Fruit fly (Drosophila melanogaster) whole organism, embryonic: ENCODE results near the gene CG42553.

Experiments used
- ATbp ChIP-seq: fragments of 200-800 bp; sonication (Bioruptor generic); optimal IDR thresholded peaks from 2 replicates; lab custom pipeline; 2017; ENCODE audit warnings: missing biosample characterization, mild to moderate bottlenecking, missing genetic modification characterization, missing genetic modification reagents
- CG10209 ChIP-seq: fragments of 200-800 bp; sonication (Bioruptor generic); optimal IDR thresholded peaks from 3 replicates; lab custom pipeline; 2017; ENCODE audit warnings: missing biosample characterization, mild to moderate bottlenecking, missing genetic modification characterization, missing genetic modification reagents
- CG11085 ChIP-seq: fragments of 200-800 bp; sonication (Bioruptor generic); IDR thresholded peaks from 2 replicates; pipeline ENCODE4 v1.3.6; 2022; ENCODE audit warnings: missing biosample characterization, missing genetic modification characterization
- CG11398 ChIP-seq: fragments of 200-800 bp; sonication (Bioruptor generic); optimal IDR thresholded peaks from 2 replicates; lab custom pipeline; 2016; ENCODE audit warnings: missing biosample characterization, missing genetic modification characterization
- CG11560 ChIP-seq: fragments of 200-800 bp; sonication (Bioruptor generic); IDR thresholded peaks from 3 replicates; pipeline ENCODE4 v1.3.6; 2022; ENCODE audit warnings: missing biosample characterization, missing genetic modification characterization
- CG12659 ChIP-seq: fragments of 200-800 bp; sonication (Bioruptor generic); optimal IDR thresholded peaks from 3 replicates; lab custom pipeline; 2017; ENCODE audit warnings: mild to moderate bottlenecking, missing biosample characterization, missing genetic modification reagents, missing genetic modification characterization
- CG13296 ChIP-seq: fragments of 200-800 bp; sonication (Bioruptor generic); optimal IDR thresholded peaks from 3 replicates; lab custom pipeline; 2018; ENCODE audit warnings: missing biosample characterization, mild to moderate bottlenecking, missing genetic modification characterization
- CG17328 ChIP-seq: fragments of 200-800 bp; sonication (Bioruptor generic); IDR thresholded peaks from 2 replicates; pipeline ENCODE4 v1.3.6; 2022; ENCODE audit warnings: missing biosample characterization, missing genetic modification characterization
- CG17361 ChIP-seq: fragments of 200-800 bp; sonication (Bioruptor generic); IDR thresholded peaks from 3 replicates; pipeline ENCODE4 v1.3.6; 2022; ENCODE audit warnings: missing biosample characterization, missing genetic modification characterization
- CG4424 ChIP-seq: fragments of 200-800 bp; sonication (Bioruptor generic); optimal IDR thresholded peaks from 3 replicates; lab custom pipeline; 2016; ENCODE audit warnings: missing biosample characterization, missing genetic modification characterization
- CG5245 ChIP-seq: fragments of 200-800 bp; sonication (Bioruptor generic); optimal IDR thresholded peaks from 3 replicates; lab custom pipeline; 2016; ENCODE audit warnings: missing biosample characterization, missing genetic modification characterization
- CG6689 ChIP-seq: fragments of 200-800 bp; sonication (Bioruptor generic); IDR thresholded peaks from 2 replicates; pipeline ENCODE4 v1.3.6; 2022; ENCODE audit warnings: missing biosample characterization, missing genetic modification characterization
- CG7745 ChIP-seq: fragments of 200-800 bp; sonication (Bioruptor generic); optimal IDR thresholded peaks from 2 replicates; lab custom pipeline; 2018; ENCODE audit warnings: missing biosample characterization, mild to moderate bottlenecking, missing genetic modification characterization, moderate library complexity
- CG8359 ChIP-seq: fragments of 200-800 bp; sonication (Bioruptor generic); optimal IDR thresholded peaks from 2 replicates; lab custom pipeline; 2017; ENCODE audit warnings: missing biosample characterization, mild to moderate bottlenecking, missing genetic modification characterization, borderline replicate concordance
- CG8388 ChIP-seq: fragments of 200-800 bp; sonication (Bioruptor generic); optimal IDR thresholded peaks from 2 replicates; lab custom pipeline; 2019; ENCODE audit warnings: missing biosample characterization, mild to moderate bottlenecking, missing genetic modification characterization, moderate library complexity
- Chrac-16 ChIP-seq: fragments of 200-800 bp; sonication (Bioruptor generic); optimal IDR thresholded peaks from 3 replicates; lab custom pipeline; 2016; ENCODE audit warnings: missing biosample characterization, missing genetic modification characterization
- CkIIα-i1 ChIP-seq: fragments of 200-800 bp; sonication (Bioruptor generic); IDR thresholded peaks from 2 replicates; pipeline ENCODE4 v1.3.6; 2022; ENCODE audit warnings: missing biosample characterization, missing genetic modification characterization
- CrebB ChIP-seq: fragments of 200-800 bp; sonication (Bioruptor generic); optimal IDR thresholded peaks from 3 replicates; lab custom pipeline; 2018; ENCODE audit warnings: missing biosample characterization, mild to moderate bottlenecking, missing genetic modification characterization
- D19B ChIP-seq: fragments of 200-800 bp; sonication (Bioruptor generic); optimal IDR thresholded peaks from 2 replicates; lab custom pipeline; 2017; ENCODE audit warnings: missing biosample characterization, mild to moderate bottlenecking, missing genetic modification characterization
- Fer2 ChIP-seq: fragments of 200-800 bp; sonication (Bioruptor generic); optimal IDR thresholded peaks from 2 replicates; lab custom pipeline; 2018; ENCODE audit warnings: missing biosample characterization, mild to moderate bottlenecking, missing genetic modification characterization, moderate library complexity
- Hmr ChIP-seq: fragments of 200-800 bp; sonication (Bioruptor generic); optimal IDR thresholded peaks from 3 replicates; lab custom pipeline; 2017; ENCODE audit warnings: mild to moderate bottlenecking, missing biosample characterization, missing genetic modification reagents, missing genetic modification characterization
- Hr51 ChIP-seq, 2 experiments: fragments of 200-800 bp; sonication (Bioruptor generic); optimal IDR thresholded peaks; 2 replicates in 1 of 2; 3 replicates in 1 of 2; lab custom pipeline; 2016 to 2018; ENCODE audit warnings: missing biosample characterization in 2 of 2, missing genetic modification characterization in 2 of 2, mild to moderate bottlenecking in 1 of 2, moderate library complexity in 1 of 2
- MTF-1 ChIP-seq: fragments of 200-800 bp; sonication (Bioruptor generic); optimal IDR thresholded peaks from 2 replicates; lab custom pipeline; 2018; ENCODE audit warnings: missing biosample characterization, mild to moderate bottlenecking, missing genetic modification characterization, borderline replicate concordance
- Myb ChIP-seq: fragments of 200-800 bp; sonication (Bioruptor generic); optimal IDR thresholded peaks from 2 replicates; lab custom pipeline; 2016; ENCODE audit warnings: missing biosample characterization, missing genetic modification characterization
- Nf-YC ChIP-seq: fragments of 200-800 bp; optimal IDR thresholded peaks from 3 replicates; lab custom pipeline; 2019; ENCODE audit warnings: missing biosample characterization, mild to moderate bottlenecking, missing genetic modification characterization, moderate library complexity
- Xbp1 ChIP-seq: fragments of 200-800 bp; sonication (Bioruptor generic); optimal IDR thresholded peaks from 3 replicates; lab custom pipeline; 2016; ENCODE audit warnings: missing biosample characterization, mild to moderate bottlenecking, missing genetic modification characterization
- aop ChIP-seq: fragments of 200-800 bp; sonication (Bioruptor generic); IDR thresholded peaks from 2 replicates; pipeline ENCODE4 v1.3.6; 2022; ENCODE audit warnings: missing biosample characterization, missing genetic modification characterization
- ara ChIP-seq: fragments of 200-800 bp; sonication (Bioruptor generic); IDR thresholded peaks from 2 replicates; pipeline ENCODE4 v1.3.6; 2022; ENCODE audit warnings: missing biosample characterization, missing genetic modification characterization
- ato ChIP-seq: fragments of 200-800 bp; sonication (Bioruptor generic); IDR thresholded peaks from 2 replicates; pipeline ENCODE4 v1.3.6; 2022; ENCODE audit warnings: missing biosample characterization, missing genetic modification characterization; ENCODE audit not compliant: partially characterized antibody
- bsh ChIP-seq, 2 experiments: fragments of 200-800 bp; sonication (Bioruptor generic); optimal IDR thresholded peaks; 2 replicates each; lab custom pipeline; 2017 to 2018; ENCODE audit warnings: mild to moderate bottlenecking in 2 of 2, missing biosample characterization in 2 of 2, missing genetic modification characterization in 2 of 2, moderate library complexity in 1 of 2
- dan ChIP-seq: fragments of 200-800 bp; sonication (Bioruptor generic); IDR thresholded peaks from 2 replicates; pipeline ENCODE4 v1.3.6; 2022; ENCODE audit warnings: missing biosample characterization, missing genetic modification characterization
- dimm ChIP-seq: fragments of 200-800 bp; sonication (Bioruptor generic); IDR thresholded peaks from 2 replicates; pipeline ENCODE4 v1.3.6; 2022; ENCODE audit warnings: missing biosample characterization, missing genetic modification characterization
- en ChIP-seq: fragments of 200-800 bp; sonication (Bioruptor generic); optimal IDR thresholded peaks from 2 replicates; lab custom pipeline; 2016; ENCODE audit warnings: missing biosample characterization, missing genetic modification characterization
- esg ChIP-seq: fragments of 200-800 bp; sonication (Bioruptor generic); conservative IDR thresholded peaks from 2 replicates; pipeline ENCODE4 v1.3.6; 2022; ENCODE audit warnings: missing biosample characterization, missing genetic modification characterization
- eyg ChIP-seq: fragments of 200-800 bp; sonication (Bioruptor generic); optimal IDR thresholded peaks from 3 replicates; lab custom pipeline; 2016; ENCODE audit warnings: missing biosample characterization, missing genetic modification characterization
- grau ChIP-seq: fragments of 200-800 bp; optimal IDR thresholded peaks from 3 replicates; lab custom pipeline; 2019; ENCODE audit warnings: missing biosample characterization, mild to moderate bottlenecking, missing genetic modification characterization, moderate library complexity
- ham ChIP-seq: fragments of 200-800 bp; sonication (Bioruptor generic); IDR thresholded peaks from 2 replicates; pipeline ENCODE4 v1.3.6; 2022; ENCODE audit warnings: missing biosample characterization, missing genetic modification characterization
- her ChIP-seq: fragments of 200-800 bp; sonication (Bioruptor generic); optimal IDR thresholded peaks from 2 replicates; lab custom pipeline; 2016; ENCODE audit warnings: missing biosample characterization, missing genetic modification characterization
- ind ChIP-seq: fragments of 200-800 bp; sonication (Bioruptor generic); optimal IDR thresholded peaks from 3 replicates; lab custom pipeline; 2016; ENCODE audit warnings: missing biosample characterization, missing genetic modification characterization
- jigr1 ChIP-seq: fragments of 200-800 bp; sonication (Bioruptor generic); IDR thresholded peaks from 3 replicates; pipeline ENCODE4 v1.3.6; 2022; ENCODE audit warnings: missing biosample characterization, missing genetic modification characterization
- kah ChIP-seq: fragments of 200-800 bp; sonication (Bioruptor generic); optimal IDR thresholded peaks from 2 replicates; lab custom pipeline; 2018; ENCODE audit warnings: missing biosample characterization, mild to moderate bottlenecking, missing genetic modification characterization
- odd ChIP-seq: fragments of 200-800 bp; sonication (Bioruptor generic); optimal IDR thresholded peaks from 2 replicates; lab custom pipeline; 2017; ENCODE audit warnings: missing biosample characterization, mild to moderate bottlenecking, missing genetic modification characterization
- onecut ChIP-seq: fragments of 200-800 bp; sonication (Bioruptor generic); IDR thresholded peaks from 2 replicates; pipeline ENCODE4 v1.3.6; 2022; ENCODE audit warnings: missing biosample characterization, missing genetic modification characterization
- ro ChIP-seq: fragments of 200-800 bp; sonication (Bioruptor generic); IDR thresholded peaks from 2 replicates; pipeline ENCODE4 v1.3.6; 2022; ENCODE audit warnings: missing biosample characterization, missing genetic modification characterization
- sens ChIP-seq: fragments of 200-800 bp; sonication (Bioruptor generic); peaks from one replicate; lab custom pipeline; 2016; ENCODE audit warnings: missing biosample characterization, missing genetic modification characterization
- seq ChIP-seq: fragments of 200-800 bp; sonication (Bioruptor generic); IDR thresholded peaks from 2 replicates; pipeline ENCODE4 v1.3.6; 2022; ENCODE audit warnings: missing biosample characterization, missing genetic modification characterization
- slbo ChIP-seq: fragments of 200-800 bp; sonication (Bioruptor generic); IDR thresholded peaks from 2 replicates; pipeline ENCODE4 v1.3.6; 2022; ENCODE audit warnings: missing biosample characterization, missing genetic modification characterization
- tio ChIP-seq: fragments of 200-800 bp; sonication (Bioruptor generic); optimal IDR thresholded peaks from 2 replicates; lab custom pipeline; 2017; ENCODE audit warnings: missing biosample characterization, missing genetic modification characterization, inconsistent platforms
- tx ChIP-seq: fragments of 200-800 bp; sonication (Bioruptor generic); optimal IDR thresholded peaks from 2 replicates; lab custom pipeline; 2016; ENCODE audit warnings: missing biosample characterization, missing genetic modification characterization
- vfl ChIP-seq: fragments of 200-800 bp; sonication (Bioruptor generic); optimal IDR thresholded peaks from 2 replicates; lab custom pipeline; 2016; ENCODE audit warnings: missing biosample characterization, missing genetic modification characterization

Gene CG42553

DNA sequence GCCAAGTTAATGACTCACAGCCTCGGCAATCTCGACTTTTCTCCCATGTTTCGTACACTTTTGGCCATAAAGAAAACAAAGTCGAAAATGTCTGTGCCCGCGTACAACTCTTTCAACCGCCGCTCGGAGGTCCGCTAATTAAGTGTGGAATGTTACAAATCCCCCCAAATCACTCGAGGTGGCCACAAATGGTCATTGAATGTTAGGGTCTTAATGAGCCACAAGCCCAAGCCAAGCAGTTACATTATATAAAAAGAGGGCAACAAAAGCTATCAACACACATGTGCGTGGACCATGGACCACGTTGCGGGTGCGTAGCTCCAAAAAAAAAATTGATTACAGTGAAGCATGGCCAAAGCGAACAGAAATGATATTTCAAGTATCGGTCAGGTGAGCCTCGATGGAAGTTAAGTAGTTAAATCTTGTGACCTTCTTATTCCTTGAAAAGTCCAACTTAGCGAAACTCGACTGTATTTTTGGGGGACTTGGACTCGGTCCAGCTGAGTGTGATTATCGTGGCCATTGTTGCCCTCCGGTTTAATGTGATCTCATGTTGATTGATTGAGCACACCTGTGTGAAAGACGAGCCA lies 14.5 kb upstream of the CG42553 start (continued):
- TF ChIP-seq tio (GFP tag; lab: Kevin White, UChicago) (peak; percentile 75), CG4424 (peak; percentile 82), onecut (GFP tag; lab: Robert Waterston, UW) (peak; percentile 87), Hmr (GFP tag; lab: Kevin White, UChicago) (peak; percentile 80), Hr51 (GFP tag; optimal IDR thresholded peaks at IDR 0.05; lab: Kevin White, UChicago) (peak; percentile 70 to 88), Myb (GFP tag; lab: Kevin White, UChicago) (peak; percentile 69), CG17361 (peak; percentile 73), ATbp (peak; percentile 87), CG6689 (peak; percentile 90), CG8359 (peak; percentile 57), odd (GFP tag; lab: Kevin White, UChicago) (peak; percentile 72), CG11560 (tag; lab: Robert Waterston, UW) (peak; percentile 83), CG10209 (peak; percentile 79), CG8388 (GFP tag; lab: Kevin White, UChicago) (peak; percentile 82), seq (GFP tag; lab: Robert Waterston, UW) (peak; percentile 92), ato (GFP tag; lab: Robert Waterston, UW) (no peak), aop (GFP tag; lab: Robert Waterston, UW) (peak; percentile 90), CG13296 (peak; percentile 87), en (GFP tag; lab: Kevin White, UChicago) (peak; percentile 85), sens (GFP tag; lab: Kevin White, UChicago) (peak; percentile 96), Nf-YC (tag; lab: Kevin White, UChicago) (peak; percentile 52), bsh (GFP tag; optimal IDR thresholded peaks at IDR 0.05; lab: Kevin White, UChicago) (peak in 1 of 2 experiments; percentile 90), ham (peak; percentile 77), her (GFP tag; lab: Kevin White, UChicago) (peak; percentile 90), tx (GFP tag; lab: Kevin White, UChicago) (peak; percentile 81), slbo (GFP tag; lab: Robert Waterston, UW) (peak; percentile 95), dimm (GFP tag; lab: Robert Waterston, UW) (peak; percentile 91), D19B (GFP tag; lab: Kevin White, UChicago) (peak; percentile 51), CG7745 (tag; lab: Kevin White, UChicago) (no peak), jigr1 (GFP tag; lab: Robert Waterston, UW) (peak; percentile 81), CrebB (peak; percentile 85), MTF-1 (GFP tag; lab: Kevin White, UChicago) (peak; percentile 79), CG11085 (GFP tag; lab: Robert Waterston, UW) (peak; percentile 83), vfl (GFP tag; lab: Kevin White, UChicago) (peak; percentile 80), Xbp1 (GFP tag; lab: Kevin White, UChicago) (peak; percentile 93), kah (GFP tag; lab: Kevin White, UChicago) (peak; percentile 76), CkIIα-i1 (GFP tag; lab: Robert Waterston, UW) (no peak), esg (peak; percentile 92), CG5245 (peak; percentile 88), Fer2 (tag; lab: Kevin White, UChicago) (peak; percentile 67), Chrac-16 (GFP tag; lab: Kevin White, UChicago) (peak; percentile 73), ara (GFP tag; lab: Robert Waterston, UW) (peak; percentile 91), dan (GFP tag; lab: Robert Waterston, UW) (peak; percentile 53; the same call in 1 of the 2 replicates), eyg (GFP tag; lab: Kevin White, UChicago) (peak; percentile 84), CG11398 (GFP tag; lab: Kevin White, UChicago) (peak; percentile 86), ro (GFP tag; lab: Robert Waterston, UW) (peak; percentile 71), CG17328 (GFP tag; lab: Robert Waterston, UW) (peak; percentile 97), ind (peak; percentile 92), grau (tag; lab: Kevin White, UChicago) (peak; percentile 96), CG12659 (GFP tag; lab: Kevin White, UChicago) (peak; percentile 84)
